Worm (Caenorhabditis elegans): ENCODE results near the gene abcf-3.

DNA sequence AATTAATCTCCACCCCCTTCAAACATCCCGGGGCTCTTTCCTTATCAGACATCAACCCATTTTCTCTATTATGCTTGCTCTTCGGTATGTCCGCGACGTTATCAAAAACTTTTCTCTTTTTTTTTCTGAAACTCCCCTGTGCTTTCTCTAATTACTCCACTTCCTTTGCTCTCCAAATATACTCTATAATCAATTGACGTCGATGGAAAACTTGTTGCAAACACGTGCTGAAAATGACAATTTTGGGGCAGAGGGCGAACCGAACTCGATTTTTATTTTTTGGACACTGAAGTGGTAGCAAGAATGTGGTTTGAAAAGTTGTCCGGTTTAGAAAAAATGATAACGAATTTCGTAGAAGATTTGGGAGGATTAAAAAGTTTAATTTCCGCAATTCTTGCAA, 5.9 kb downstream of the abcf-3 start:
- TF ChIP-seq fkh-10 (GFP tag; optimal IDR thresholded peaks at IDR 0.05) (no peak), pha-4 (tag; optimal IDR thresholded peaks at IDR 0.05) (no peak), unc-3 (GFP tag; conservative IDR thresholded peaks at IDR 0.05) (no peak), unc-3 (tag; optimal IDR thresholded peaks at IDR 0.05) (no peak), madf-2 (tag; optimal IDR thresholded peaks at IDR 0.05) (no peak), F13H6.1 (tag; optimal IDR thresholded peaks at IDR 0.05) (no peak), fax-1 (tag; optimal IDR thresholded peaks at IDR 0.05) (no peak), nhr-11 (tag; optimal IDR thresholded peaks at IDR 0.05) (no peak), ceh-48 (tag; optimal IDR thresholded peaks at IDR 0.05) (no peak), ceh-19 (GFP tag; optimal IDR thresholded peaks at IDR 0.05) (no peak), pros-1 (tag; optimal IDR thresholded peaks at IDR 0.05) (no peak), pag-3 (tag; optimal IDR thresholded peaks at IDR 0.05; ENCODE audit: borderline replicate concordance) (no peak), ceh-9 (tag; optimal IDR thresholded peaks at IDR 0.05) (no peak), zip-5 (tag; optimal IDR thresholded peaks at IDR 0.05) (no peak), pha-2 (tag; optimal IDR thresholded peaks at IDR 0.05) (no peak)

Measured in whole organism, late embryonic.